Fruit fly (Drosophila melanogaster) whole organism, larva: Measurements from ENCODE around the gene dsx.

Experiments
- noc ChIP-seq: fragments of 200-800 bp; sonication (Bioruptor generic); optimal IDR thresholded peaks from 3 replicates; lab custom pipeline; 2019; ENCODE audit warnings: missing biosample characterization, mild to moderate bottlenecking, missing genetic modification characterization, moderate library complexity

dsx gene

dm6 chr3R:7967347-7967746, at the start of gene dsx:
Gene dsx, minus strand, starts transcription at chr3R:7967408.
- TF ChIP-seq noc (tag; lab: Kevin White, UChicago): no peak

- no peak for TF ChIP-seq noc (tag; lab: Kevin White, UChicago)
Measured at dm6 chr3R:8013121-8014009, 46.2 kb upstream of the dsx start, which contains the start of the genes CG10435 and Pbp95. Gene CG10435, minus strand, starts transcription at chr3R:8013201. Gene Pbp95, plus strand, starts transcription at chr3R:8013791.

- no peak for TF ChIP-seq noc (tag; lab: Kevin White, UChicago)
Measured at dm6 chr3R:8009080-8009620, 41.9 kb upstream of the dsx start, which contains the start of the genes CG11052 and CG3223. Gene CG11052, minus strand, starts transcription at chr3R:8009297. Gene CG3223, plus strand, starts transcription at chr3R:8009400.

- no peak for TF ChIP-seq noc (tag; lab: Kevin White, UChicago)
Measured at dm6 chr3R:8007595-8008255, 40.5 kb upstream of the dsx start, which contains the start of gene CG2767. Gene CG2767, minus strand, starts transcription at chr3R:8008110.

dm6 chr3R:8001074-8001669, 34.0 kb upstream of the dsx start, which contains the start of the genes Kmn2 and CG2698:
Gene Kmn2, minus strand, starts transcription at chr3R:8001309.
Gene CG2698, plus strand, starts transcription at chr3R:8001562.
- peak; percentile 96 for TF ChIP-seq noc (tag; lab: Kevin White, UChicago)

- no peak for TF ChIP-seq noc (tag; lab: Kevin White, UChicago)
Measured at dm6 chr3R:7999530-8000116, 32.4 kb upstream of the dsx start, which contains the start of gene PIG-H. Gene PIG-H, plus strand, starts transcription at chr3R:7999832.

dm6 chr3R:7998778-7999177, 31.6 kb upstream of the dsx start:
- TF ChIP-seq noc (tag; lab: Kevin White, UChicago): no peak

dm6 chr3R:7995722-7996121, 28.5 kb upstream of the dsx start, which contains the start of gene Elovl7:
Gene Elovl7, minus strand, starts transcription at chr3R:7995852.
- TF ChIP-seq noc (tag; lab: Kevin White, UChicago): no peak

dm6 chr3R:7994629-7995028, 27.4 kb upstream of the dsx start:
- TF ChIP-seq noc (tag; lab: Kevin White, UChicago): no peak

dm6 chr3R:7993506-7993905, 26.3 kb upstream of the dsx start:
- no peak for TF ChIP-seq noc (tag; lab: Kevin White, UChicago)

- no peak for TF ChIP-seq noc (tag; lab: Kevin White, UChicago)
Measured at dm6 chr3R:7992100-7992499, 24.9 kb upstream of the dsx start.

dm6 chr3R:7991446-7991845, 24.2 kb upstream of the dsx start:
- no peak for TF ChIP-seq noc (tag; lab: Kevin White, UChicago)

- TF ChIP-seq noc (tag; lab: Kevin White, UChicago): no peak
Measured at dm6 chr3R:7990799-7991423, 23.7 kb upstream of the dsx start.

- TF ChIP-seq noc (tag; lab: Kevin White, UChicago): no peak
Measured at dm6 chr3R:7990257-7990656, 23.0 kb upstream of the dsx start.
